Worm (Caenorhabditis elegans): ENCODE measurements around the gene Y51A2A.16.

ce11 chrV:18298506-18298905 lies 17.8 kb upstream of the Y51A2A.16 start, which contains the start of gene Y51A2A.5:
- TF ChIP-seq xnd-1 (tag; optimal IDR thresholded peaks at IDR 0.05) (no peak), madf-8 (GFP tag; conservative IDR thresholded peaks at IDR 0.05) (no peak)
